Worm (Caenorhabditis elegans): ENCODE results near the gene F40G9.14.

The F40G9.14 gene

ce11 chrIII:180963-181362, 3.3 kb upstream of the F40G9.14 start, which contains the start of gene F40G9.5 (continued):
- TF ChIP-seq B0261.1 (tag; optimal IDR thresholded peaks at IDR 0.05) (no peak), aptf-3 (GFP tag; IDR thresholded peaks at IDR 0.05) (no peak)

- TF ChIP-seq ceh-79 (tag; optimal IDR thresholded peaks at IDR 0.05) (no peak), ztf-22 (GFP tag; optimal IDR thresholded peaks at IDR 0.05) (no peak), F22D6.2 (tag; optimal IDR thresholded peaks at IDR 0.05) (no peak), lag-1 (GFP tag; IDR thresholded peaks at IDR 0.05) (no peak), sea-2 (GFP tag; IDR thresholded peaks at IDR 0.05) (no peak), F55B11.4 (tag; optimal IDR thresholded peaks at IDR 0.05; ENCODE audit: borderline replicate concordance, insufficient read depth) (no peak), F37B4.10 (GFP tag; IDR thresholded peaks at IDR 0.05) (no peak), aptf-3 (GFP tag; IDR thresholded peaks at IDR 0.05) (no peak), K12H6.12 (tag; optimal IDR thresholded peaks at IDR 0.05) (no peak), F49E8.2 (tag; optimal IDR thresholded peaks at IDR 0.05; ENCODE audit: insufficient read depth) (no peak), egl-44 (GFP tag; IDR thresholded peaks at IDR 0.05) (no peak), hlh-26 (GFP tag; conservative IDR thresholded peaks at IDR 0.05) (no peak), ztf-3 (GFP tag; optimal IDR thresholded peaks at IDR 0.05) (no peak), unc-62 (GFP tag; optimal IDR thresholded peaks at IDR 0.05) (no peak), unc-130 (GFP tag; optimal IDR thresholded peaks at IDR 0.05) (no peak), lin-26 (GFP tag; IDR thresholded peaks at IDR 0.05) (no peak), lin-35 (GFP tag; optimal IDR thresholded peaks at IDR 0.05) (no peak), nfya-2 (GFP tag; IDR thresholded peaks at IDR 0.05) (no peak)
These were observed 1.5 kb upstream of the F40G9.14 start, which contains the start of gene F40G9.6 for ce11 chrIII:179123-179592. F40G9.6 (plus strand) TSS chrIII:179542.

- TF ChIP-seq ama-1 (optimal IDR thresholded peaks at IDR 0.05): no peak
- no peak for TF ChIP-seq ama-1 (GFP tag; optimal IDR thresholded peaks at IDR 0.05)
- TF ChIP-seq egl-44 (GFP tag; IDR thresholded peaks at IDR 0.05): no peak
- no peak for TF ChIP-seq pbrm-1 (GFP tag; IDR thresholded peaks at IDR 0.05)
- TF ChIP-seq somi-1 (GFP tag; optimal IDR thresholded peaks at IDR 0.05): no peak
- no peak for TF ChIP-seq lag-1 (GFP tag; IDR thresholded peaks at IDR 0.05)
- TF ChIP-seq egrh-3 (GFP tag; IDR thresholded peaks at IDR 0.05): no peak
- no peak for TF ChIP-seq rcor-1 (GFP tag; IDR thresholded peaks at IDR 0.05)
- no peak for TF ChIP-seq lin-54 (GFP tag; optimal IDR thresholded peaks at IDR 0.05)
- no peak for TF ChIP-seq hmg-1.2 (GFP tag; IDR thresholded peaks at IDR 0.05)
- no peak for TF ChIP-seq snpc-1.1 (tag; optimal IDR thresholded peaks at IDR 0.05; ENCODE audit: insufficient read depth)
These were observed 511 bp upstream of the F40G9.14 start for ce11 chrIII:178126-178525.

ce11 chrIII:175733-176132, 1.9 kb downstream of the F40G9.14 start, which contains the start of gene clec-148:
clec-148 (minus strand) TSS chrIII:175833.
- no peak for TF ChIP-seq K12H6.12 (tag; optimal IDR thresholded peaks at IDR 0.05)
- no peak for TF ChIP-seq sptf-2 (GFP tag; optimal IDR thresholded peaks at IDR 0.05)
- no peak for TF ChIP-seq Y95B8A.8 (GFP tag; IDR thresholded peaks at IDR 0.05)
- TF ChIP-seq fkh-3 (tag; optimal IDR thresholded peaks at IDR 0.05): no peak
- no peak for TF ChIP-seq nfya-1 (tag; optimal IDR thresholded peaks at IDR 0.05; ENCODE audit: borderline replicate concordance, insufficient read depth)
- TF ChIP-seq nhr-120 (GFP tag; IDR thresholded peaks at IDR 0.05): no peak
- no peak for TF ChIP-seq pbrm-1 (GFP tag; IDR thresholded peaks at IDR 0.05)
- TF ChIP-seq hrde-1 (tag; optimal IDR thresholded peaks at IDR 0.05; ENCODE audit: borderline replicate concordance): no peak
- TF ChIP-seq bed-2 (GFP tag; IDR thresholded peaks at IDR 0.05): no peak
- TF ChIP-seq ccch-3 (GFP tag; optimal IDR thresholded peaks at IDR 0.05): no peak
- TF ChIP-seq nhr-90 (tag; optimal IDR thresholded peaks at IDR 0.05): no peak
- TF ChIP-seq F10E7.11 (tag; optimal IDR thresholded peaks at IDR 0.05): no peak
- TF ChIP-seq akir-1 (GFP tag; optimal IDR thresholded peaks at IDR 0.05): no peak
- TF ChIP-seq Y67H2A.10 (GFP tag; conservative IDR thresholded peaks at IDR 0.05): no peak
- no peak for TF ChIP-seq ceh-79 (tag; optimal IDR thresholded peaks at IDR 0.05)

Measured in whole organism, young adult.